Worm (Caenorhabditis elegans) whole organism, L1 larva: ENCODE measurements around the gene F23H11.4.

Experiments used
- C16A3.4 ChIP-seq: fragments of 150-350 bp; optimal IDR thresholded peaks from 2 replicates; lab custom pipeline; 2014; ENCODE audit warnings: missing biosample characterization, missing genetic modification characterization
- Y116A8C.19 ChIP-seq: sonication (generic microtip); optimal IDR thresholded peaks from 2 replicates; lab custom pipeline; 2016; ENCODE audit warnings: missing compliant biosample characterization, missing genetic modification characterization, borderline replicate concordance
- aha-1 ChIP-seq: fragments of 150-350 bp; optimal IDR thresholded peaks from 2 replicates; lab custom pipeline; 2014; ENCODE audit warnings: missing biosample characterization, missing genetic modification characterization
- alr-1 ChIP-seq: fragments of 200-800 bp; sonication (Bioruptor generic); optimal IDR thresholded peaks from 2 replicates; lab custom pipeline; 2018; ENCODE audit warnings: borderline replicate concordance, mild to moderate bottlenecking, missing genetic modification characterization, missing compliant biosample characterization
- aly-2 ChIP-seq: fragments of 150-350 bp; optimal IDR thresholded peaks from 2 replicates; lab custom pipeline; 2014; ENCODE audit warnings: missing biosample characterization, missing genetic modification characterization
- blmp-1 ChIP-seq: fragments of 150-350 bp; optimal IDR thresholded peaks from 2 replicates; lab custom pipeline; 2014; ENCODE audit warnings: missing biosample characterization, missing genetic modification characterization
- ceh-8 ChIP-seq: fragments of 200-800 bp; sonication (Bioruptor generic); optimal IDR thresholded peaks from 2 replicates; lab custom pipeline; 2018; ENCODE audit warnings: mild to moderate bottlenecking, missing genetic modification characterization, moderate library complexity, missing compliant biosample characterization
- ceh-90 ChIP-seq: sonication (generic microtip); optimal IDR thresholded peaks from 2 replicates; lab custom pipeline; 2016; ENCODE audit warnings: missing genetic modification characterization, missing compliant biosample characterization
- ces-1 ChIP-seq: fragments of 150-350 bp; optimal IDR thresholded peaks from 2 replicates; lab custom pipeline; 2014; ENCODE audit warnings: missing biosample characterization, missing genetic modification reagents, missing genetic modification characterization
- dpl-1 ChIP-seq, 3 experiments: fragments of 150-350 bp in 2 of 3; sonication (generic microtip) in 1 of 3; optimal IDR thresholded peaks; 2 replicates each; lab custom pipeline; 2014 to 2017; ENCODE audit warnings: missing biosample characterization in 3 of 3, missing genetic modification characterization in 3 of 3, missing genetic modification reagents in 3 of 3
- dsc-1 ChIP-seq: sonication (generic microtip); optimal IDR thresholded peaks from 2 replicates; lab custom pipeline; 2016; ENCODE audit warnings: mild to moderate bottlenecking, missing genetic modification characterization, missing compliant biosample characterization
- efl-1 ChIP-seq, 4 experiments: fragments of 150-350 bp; optimal IDR thresholded peaks in 3 of 4; peaks in 1 of 4; 1 replicate in 1 of 4; 2 replicates in 3 of 4; lab custom pipeline; 2014; ENCODE audit warnings: missing biosample characterization in 2 of 4, missing genetic modification characterization in 2 of 4, missing genetic modification reagents in 2 of 4
- efl-3 ChIP-seq: fragments of 200-800 bp; sonication (Bioruptor generic); optimal IDR thresholded peaks from 2 replicates; lab custom pipeline; 2018; ENCODE audit warnings: mild to moderate bottlenecking, missing genetic modification characterization, missing compliant biosample characterization
- egl-27 ChIP-seq, 2 experiments: fragments of 150-350 bp in 1 of 2; sonication (generic microtip); optimal IDR thresholded peaks; 3 replicates each; lab custom pipeline; 2017 to 2018; ENCODE audit warnings: missing biosample characterization in 2 of 2, missing genetic modification characterization in 2 of 2, missing genetic modification reagents in 2 of 2
- elt-3 ChIP-seq, 6 experiments: fragments of 150-350 bp in 1 of 6; sonication (generic microtip); optimal IDR thresholded peaks; 2 replicates each; lab custom pipeline; 2017 to 2018; ENCODE audit warnings: missing biosample characterization in 6 of 6, missing genetic modification characterization in 6 of 6, inconsistent platforms in 1 of 6
- ets-5 ChIP-seq: fragments of 200-800 bp; sonication (Bioruptor generic); IDR thresholded peaks from 2 replicates; pipeline ENCODE4 v1.3.6; 2022; ENCODE audit warnings: missing genetic modification characterization, missing compliant biosample characterization
- fkh-4 ChIP-seq: sonication (generic microtip); optimal IDR thresholded peaks from 2 replicates; lab custom pipeline; 2016; ENCODE audit warnings: missing compliant biosample characterization, missing genetic modification characterization, borderline replicate concordance
- fos-1 ChIP-seq: fragments of 150-350 bp; optimal IDR thresholded peaks from 2 replicates; lab custom pipeline; 2014; ENCODE audit warnings: missing biosample characterization, missing genetic modification characterization
- irx-1 ChIP-seq: sonication (generic microtip); optimal IDR thresholded peaks from 2 replicates; lab custom pipeline; 2016; ENCODE audit warnings: missing genetic modification characterization, missing compliant biosample characterization
- jun-1 ChIP-seq: fragments of 150-350 bp; optimal IDR thresholded peaks from 2 replicates; lab custom pipeline; 2014; ENCODE audit warnings: missing biosample characterization, missing genetic modification reagents, missing genetic modification characterization
- lin-13 ChIP-seq: fragments of 150-350 bp; optimal IDR thresholded peaks from 2 replicates; lab custom pipeline; 2014; ENCODE audit warnings: missing biosample characterization, missing genetic modification reagents, missing genetic modification characterization
- lin-14 ChIP-seq: fragments of 200-800 bp; sonication (Bioruptor generic); optimal IDR thresholded peaks from 2 replicates; lab custom pipeline; 2018; ENCODE audit warnings: mild to moderate bottlenecking, missing genetic modification characterization, moderate library complexity, missing compliant biosample characterization
- lin-15B ChIP-seq: fragments of 150-350 bp; sonication (generic microtip); optimal IDR thresholded peaks from 3 replicates; lab custom pipeline; 2014; ENCODE audit warnings: missing biosample characterization, missing genetic modification characterization
- lin-35 ChIP-seq, 2 experiments: fragments of 150-350 bp; optimal IDR thresholded peaks; 2 replicates each; lab custom pipeline; 2014; ENCODE audit warnings: missing biosample characterization in 2 of 2, missing genetic modification characterization in 2 of 2, missing genetic modification reagents in 2 of 2
- lin-39 ChIP-seq: fragments of 150-350 bp; optimal IDR thresholded peaks from 2 replicates; lab custom pipeline; 2014; ENCODE audit warnings: missing biosample characterization, missing genetic modification reagents, missing genetic modification characterization
- lir-3 ChIP-seq: sonication (generic microtip); optimal IDR thresholded peaks from 2 replicates; lab custom pipeline; 2016; ENCODE audit warnings: mild to moderate bottlenecking, missing genetic modification characterization, moderate library complexity, missing compliant biosample characterization; ENCODE audit not compliant: poor library complexity
- lsy-2 ChIP-seq, 2 experiments: fragments of 150-350 bp; optimal IDR thresholded peaks; 2 replicates each; lab custom pipeline; 2014; ENCODE audit warnings: missing biosample characterization in 2 of 2, missing genetic modification characterization in 2 of 2
- mdl-1 ChIP-seq, 2 experiments: fragments of 150-350 bp; optimal IDR thresholded peaks; 2 replicates each; lab custom pipeline; 2014 to 2017; ENCODE audit warnings: missing biosample characterization in 2 of 2, missing genetic modification characterization in 2 of 2, inconsistent platforms in 1 of 2
- nhr-12 ChIP-seq: sonication (generic microtip); optimal IDR thresholded peaks from 2 replicates; lab custom pipeline; 2017; ENCODE audit warnings: missing biosample characterization, missing genetic modification characterization
- nhr-19 ChIP-seq: fragments of 200-800 bp; sonication (Bioruptor generic); conservative IDR thresholded peaks from 2 replicates; pipeline ENCODE4 v1.3.6; 2022; ENCODE audit warnings: missing genetic modification characterization, missing compliant biosample characterization
- nhr-20 ChIP-seq: sonication (generic microtip); optimal IDR thresholded peaks from 2 replicates; lab custom pipeline; 2016; ENCODE audit warnings: mild to moderate bottlenecking, missing genetic modification characterization, missing compliant biosample characterization
- nhr-47 ChIP-seq: sonication (generic microtip); optimal IDR thresholded peaks from 2 replicates; lab custom pipeline; 2016; ENCODE audit warnings: mild to moderate bottlenecking, missing genetic modification characterization, moderate library complexity, missing compliant biosample characterization
- nhr-76 ChIP-seq: sonication (generic microtip); optimal IDR thresholded peaks from 2 replicates; lab custom pipeline; 2017; ENCODE audit warnings: missing biosample characterization, missing genetic modification characterization
- nhr-85 ChIP-seq: sonication (generic microtip); peaks from one replicate; lab custom pipeline; 2016; ENCODE audit warnings: missing genetic modification characterization, inconsistent platforms, missing compliant biosample characterization
- rnt-1 ChIP-seq: sonication (generic microtip); optimal IDR thresholded peaks from 2 replicates; lab custom pipeline; 2016; ENCODE audit warnings: mild to moderate bottlenecking, missing genetic modification characterization, moderate library complexity, missing compliant biosample characterization
- snu-23 ChIP-seq: sonication (generic microtip); optimal IDR thresholded peaks from 2 replicates; lab custom pipeline; 2016; ENCODE audit warnings: missing genetic modification characterization, missing compliant biosample characterization
- sox-4 ChIP-seq: sonication (generic microtip); optimal IDR thresholded peaks from 2 replicates; lab custom pipeline; 2016; ENCODE audit warnings: missing genetic modification characterization, missing compliant biosample characterization
- sptf-1 ChIP-seq: fragments of 150-350 bp; optimal IDR thresholded peaks from 2 replicates; lab custom pipeline; 2014; ENCODE audit warnings: missing biosample characterization, missing genetic modification characterization
- unc-130 ChIP-seq: fragments of 150-350 bp; optimal IDR thresholded peaks from 2 replicates; lab custom pipeline; 2017; ENCODE audit warnings: missing biosample characterization, missing genetic modification characterization, inconsistent platforms
- unc-30 ChIP-seq: sonication (generic microtip); optimal IDR thresholded peaks from 2 replicates; lab custom pipeline; 2017; ENCODE audit warnings: missing biosample characterization, missing genetic modification characterization
- unc-62 ChIP-seq: fragments of 150-350 bp; optimal IDR thresholded peaks from 2 replicates; lab custom pipeline; 2014; ENCODE audit warnings: missing biosample characterization, missing genetic modification reagents, missing genetic modification characterization
- unc-86 ChIP-seq: sonication (generic microtip); optimal IDR thresholded peaks from 2 replicates; lab custom pipeline; 2016; ENCODE audit warnings: missing genetic modification characterization, missing compliant biosample characterization
- unc-98 ChIP-seq: fragments of 200-800 bp; sonication (Bioruptor generic); IDR thresholded peaks from 2 replicates; pipeline ENCODE4 v1.3.6; 2022; ENCODE audit warnings: missing genetic modification characterization, missing compliant biosample characterization
- zip-4 ChIP-seq: fragments of 200-800 bp; sonication (Bioruptor generic); optimal IDR thresholded peaks from 2 replicates; lab custom pipeline; 2018; ENCODE audit warnings: mild to moderate bottlenecking, missing genetic modification characterization, moderate library complexity, missing compliant biosample characterization
- ztf-11 ChIP-seq, 2 experiments: sonication (generic microtip); optimal IDR thresholded peaks; 2 replicates each; lab custom pipeline; 2016 to 2017; ENCODE audit warnings: missing genetic modification characterization in 2 of 2, missing biosample characterization in 1 of 2, missing compliant biosample characterization in 1 of 2
- ztf-4 ChIP-seq: fragments of 150-350 bp; optimal IDR thresholded peaks from 2 replicates; lab custom pipeline; 2014; ENCODE audit warnings: missing biosample characterization, missing genetic modification characterization

F23H11.4 gene

ce11 chrIII:910540-911311, 3.4 kb upstream of the F23H11.4 start, which contains the start of the genes F23H11.5 and bra-2 (continued):
- TF ChIP-seq fos-1 (tag; lab: Kevin White, UChicago) (no peak), lin-14 (GFP tag; lab: Kevin White, UChicago) (no peak), efl-3 (GFP tag; lab: Kevin White, UChicago) (no peak), unc-130 (tag; lab: Kevin White, UChicago) (peak; percentile 36), C16A3.4 (tag; lab: Kevin White, UChicago) (peak; percentile 48), ztf-11 (tag; optimal IDR thresholded peaks at IDR 0.05; lab: Kevin White, UChicago) (no peak), unc-30 (no peak), nhr-76 (tag; lab: Kevin White, UChicago) (no peak), efl-1 (optimal IDR thresholded peaks at IDR 0.05; lab: Kevin White, UChicago) (peak; percentile 24 to 35), efl-1 (GFP tag; optimal IDR thresholded peaks at IDR 0.05 in 1 of 2; lab: Kevin White, UChicago) (peak; percentile 32 to 79), elt-3 (tag; optimal IDR thresholded peaks at IDR 0.05; lab: Kevin White, UChicago) (peak in 1 of 6 experiments; percentile 5), snu-23 (GFP tag; lab: Kevin White, UChicago) (peak; percentile 44)

ce11 chrIII:909540-909939, 2.2 kb upstream of the F23H11.4 start, which contains the start of gene crls-1:
TSS of gene crls-1 (minus strand) at chrIII:909902.
- TF ChIP-seq lin-39 (tag; lab: Kevin White, UChicago) (no peak), nhr-47 (tag; lab: Kevin White, UChicago) (peak; percentile 3), aly-2 (tag; lab: Kevin White, UChicago) (no peak), nhr-85 (tag; lab: Kevin White, UChicago) (peak; percentile 14), rnt-1 (peak; percentile 7), lsy-2 (tag; optimal IDR thresholded peaks at IDR 0.05; lab: Kevin White, UChicago) (peak in 1 of 2 experiments; percentile 4)
- TF ChIP-seq, all 84 proteins: peak for 4

- TF ChIP-seq lir-3 (tag; lab: Kevin White, UChicago) = no peak
- no peak for TF ChIP-seq unc-98 (GFP tag; lab: Robert Waterston, UW)
- TF ChIP-seq egl-27 (tag; optimal IDR thresholded peaks at IDR 0.05; lab: Kevin White, UChicago) = no peak
- peak in 1 of 2 experiments; percentile 45 for TF ChIP-seq lsy-2 (tag; optimal IDR thresholded peaks at IDR 0.05; lab: Kevin White, UChicago)
- no peak for TF ChIP-seq sox-4
- no peak for TF ChIP-seq nhr-19 (GFP tag; lab: Robert Waterston, UW)
- no peak for TF ChIP-seq lin-13 (GFP tag; lab: Kevin White, UChicago)
- TF ChIP-seq ces-1 (GFP tag; lab: Kevin White, UChicago) = no peak
- TF ChIP-seq nhr-76 (tag; lab: Kevin White, UChicago) = no peak
- peak; percentile 94 for TF ChIP-seq fos-1 (tag; lab: Kevin White, UChicago)
- TF ChIP-seq nhr-12 (tag; lab: Kevin White, UChicago) = no peak
- no peak for TF ChIP-seq mdl-1 (tag; optimal IDR thresholded peaks at IDR 0.05; lab: Kevin White, UChicago)
- TF ChIP-seq Y116A8C.19 (tag; lab: Kevin White, UChicago) = no peak
- TF ChIP-seq aha-1 = no peak
- no peak for TF ChIP-seq ceh-90 (tag; lab: Kevin White, UChicago)
- no peak for TF ChIP-seq unc-62
- TF ChIP-seq nhr-85 (tag; lab: Kevin White, UChicago) = no peak
- no peak for TF ChIP-seq ets-5
- no peak for TF ChIP-seq ceh-8
- no peak for TF ChIP-seq zip-4 (GFP tag; lab: Kevin White, UChicago)
- TF ChIP-seq ztf-11 (tag; optimal IDR thresholded peaks at IDR 0.05; lab: Kevin White, UChicago) = no peak
- TF ChIP-seq unc-86 (tag; lab: Kevin White, UChicago) = no peak
- TF ChIP-seq blmp-1 (tag; lab: Kevin White, UChicago) = peak; percentile 61
- no peak for TF ChIP-seq fkh-4 (tag; lab: Kevin White, UChicago)
- TF ChIP-seq jun-1 (tag; lab: Kevin White, UChicago) = peak; percentile 71
- no peak for TF ChIP-seq lin-15B (tag; lab: Kevin White, UChicago)
- no peak for TF ChIP-seq dsc-1 (tag; lab: Kevin White, UChicago)
- TF ChIP-seq efl-3 (GFP tag; lab: Kevin White, UChicago) = no peak
- no peak for TF ChIP-seq lin-35 (GFP tag; optimal IDR thresholded peaks at IDR 0.05; lab: Kevin White, UChicago)
- no peak for TF ChIP-seq rnt-1
- TF ChIP-seq nhr-20 (tag; lab: Kevin White, UChicago) = no peak
- TF ChIP-seq irx-1 (tag; lab: Kevin White, UChicago) = no peak
- TF ChIP-seq sptf-1 = no peak
- no peak for TF ChIP-seq dpl-1 (GFP tag; optimal IDR thresholded peaks at IDR 0.05; lab: Kevin White, UChicago)
- no peak for TF ChIP-seq alr-1
- TF ChIP-seq ztf-4 = no peak
These were observed 651 bp upstream of the F23H11.4 start for ce11 chrIII:907990-908389.
